Fruit fly (Drosophila melanogaster): ENCODE measurements around the gene CG2278.

The CG2278 gene

dm6 chrX:8125224-8125649 lies 44.8 kb downstream of the CG2278 start:
- no peak for TF ChIP-seq CG8159 (tag; optimal IDR thresholded peaks at IDR 0.05)
- TF ChIP-seq CG13204 (GFP tag; optimal IDR thresholded peaks at IDR 0.05), result no peak
- TF ChIP-seq gl (tag; optimal IDR thresholded peaks at IDR 0.05), result no peak
- 0 out of 2 replicates have a peak, but pooled peaks have one; percentile 15 for TF ChIP-seq rn (GFP tag; IDR thresholded peaks at IDR 0.05)
- TF ChIP-seq CG34367 (tag; optimal IDR thresholded peaks at IDR 0.05), result no peak
- TF ChIP-seq Ets98B (GFP tag; IDR thresholded peaks at IDR 0.05), result 0 out of 2 replicates have a peak, but pooled peaks have one; percentile 13
- no peak for TF ChIP-seq Pif1B (GFP tag; optimal IDR thresholded peaks at IDR 0.05)
- TF ChIP-seq CG15710 (tag; optimal IDR thresholded peaks at IDR 0.05), result no peak
- no peak for TF ChIP-seq CG17806 (tag; optimal IDR thresholded peaks at IDR 0.05)
- TF ChIP-seq Snoo (tag; optimal IDR thresholded peaks at IDR 0.05), result no peak
- no peak for TF ChIP-seq Pif1A (GFP tag; optimal IDR thresholded peaks at IDR 0.05)
- 0 out of 3 replicates have a peak, but pooled peaks have one; percentile 37 for TF ChIP-seq CG4496 (GFP tag; IDR thresholded peaks at IDR 0.05)
- TF ChIP-seq CG14655 (GFP tag; optimal IDR thresholded peaks at IDR 0.05), result peak; percentile 45
- TF ChIP-seq CG9948 (tag; optimal IDR thresholded peaks at IDR 0.05), result no peak
- TF ChIP-seq CG32121 (GFP tag; IDR thresholded peaks at IDR 0.05), result peak; percentile 24; the same call in 1 of the 2 replicates
- no peak for TF ChIP-seq fd96Ca (GFP tag; IDR thresholded peaks at IDR 0.05)
- TF ChIP-seq CG10348 (GFP tag; IDR thresholded peaks at IDR 0.05), result no peak
- TF ChIP-seq D1 (tag; optimal IDR thresholded peaks at IDR 0.05), result no peak
- peak; percentile 8 for TF ChIP-seq CG8301 (tag; optimal IDR thresholded peaks at IDR 0.05)

dm6 chrX:8122834-8123233 lies 47.2 kb downstream of the CG2278 start:
- TF ChIP-seq CG10348 (GFP tag; IDR thresholded peaks at IDR 0.05), result no peak
- no peak for TF ChIP-seq Snoo (tag; optimal IDR thresholded peaks at IDR 0.05)
- no peak for TF ChIP-seq CG13204 (GFP tag; optimal IDR thresholded peaks at IDR 0.05)
- no peak for TF ChIP-seq EcR (GFP tag; optimal IDR thresholded peaks at IDR 0.05)
- peak; percentile 62 for TF ChIP-seq CG32121 (GFP tag; IDR thresholded peaks at IDR 0.05)
- 0 out of 2 replicates have a peak, but pooled peaks have one; percentile 40 for TF ChIP-seq Ets98B (GFP tag; IDR thresholded peaks at IDR 0.05)
- TF ChIP-seq Pif1A (GFP tag; optimal IDR thresholded peaks at IDR 0.05), result peak; percentile 38
- peak; percentile 49 for TF ChIP-seq Pif1B (GFP tag; optimal IDR thresholded peaks at IDR 0.05)
- TF ChIP-seq rn (GFP tag; IDR thresholded peaks at IDR 0.05), result no peak
- TF ChIP-seq CG14655 (GFP tag; optimal IDR thresholded peaks at IDR 0.05), result peak; percentile 66
- peak; percentile 60; the same call in 1 of the 3 replicates for TF ChIP-seq CG4496 (GFP tag; IDR thresholded peaks at IDR 0.05)
- no peak for TF ChIP-seq D1 (tag; optimal IDR thresholded peaks at IDR 0.05)
- peak; percentile 38 for TF ChIP-seq CG9948 (tag; optimal IDR thresholded peaks at IDR 0.05)
- peak; percentile 65 for TF ChIP-seq CG8301 (tag; optimal IDR thresholded peaks at IDR 0.05)
- TF ChIP-seq fd96Ca (GFP tag; IDR thresholded peaks at IDR 0.05), result peak; percentile 57; the same call in 2 of the 3 replicates
- peak; percentile 38 for TF ChIP-seq CG15710 (tag; optimal IDR thresholded peaks at IDR 0.05)
- peak; percentile 21 for TF ChIP-seq CG34367 (tag; optimal IDR thresholded peaks at IDR 0.05)
- peak; percentile 50 for TF ChIP-seq CG8159 (tag; optimal IDR thresholded peaks at IDR 0.05)
- no peak for TF ChIP-seq gl (tag; optimal IDR thresholded peaks at IDR 0.05)
- peak; percentile 33 for TF ChIP-seq CG17806 (tag; optimal IDR thresholded peaks at IDR 0.05)
- peak; percentile 18 for TF ChIP-seq CG12605 (GFP tag; IDR thresholded peaks at IDR 0.05)

- no peak for TF ChIP-seq CG13204 (GFP tag; optimal IDR thresholded peaks at IDR 0.05)
- no peak for TF ChIP-seq CG8159 (tag; optimal IDR thresholded peaks at IDR 0.05)
- no peak for TF ChIP-seq CG15710 (tag; optimal IDR thresholded peaks at IDR 0.05)
- TF ChIP-seq EcR (GFP tag; optimal IDR thresholded peaks at IDR 0.05), result no peak
- TF ChIP-seq CG17806 (tag; optimal IDR thresholded peaks at IDR 0.05), result no peak
- no peak for TF ChIP-seq rn (GFP tag; IDR thresholded peaks at IDR 0.05)
- TF ChIP-seq CG10348 (GFP tag; IDR thresholded peaks at IDR 0.05), result no peak
- no peak for TF ChIP-seq CG32121 (GFP tag; IDR thresholded peaks at IDR 0.05)
- no peak for TF ChIP-seq Pif1B (GFP tag; optimal IDR thresholded peaks at IDR 0.05)
- no peak for TF ChIP-seq CG4496 (GFP tag; IDR thresholded peaks at IDR 0.05)
- TF ChIP-seq fd96Ca (GFP tag; IDR thresholded peaks at IDR 0.05), result no peak
- no peak for TF ChIP-seq CG9948 (tag; optimal IDR thresholded peaks at IDR 0.05)
Observed at dm6 chrX:8120939-8121338, 49.1 kb downstream of the CG2278 start, which contains the start of gene CG2260. Gene CG2260, minus strand, starts transcription at chrX:8121147.

- TF ChIP-seq EcR (GFP tag; optimal IDR thresholded peaks at IDR 0.05) (no peak), CG9948 (tag; optimal IDR thresholded peaks at IDR 0.05) (no peak), CG8159 (tag; optimal IDR thresholded peaks at IDR 0.05) (no peak), Snoo (tag; optimal IDR thresholded peaks at IDR 0.05) (no peak), CG34367 (tag; optimal IDR thresholded peaks at IDR 0.05) (no peak), rn (GFP tag; IDR thresholded peaks at IDR 0.05) (no peak), gl (tag; optimal IDR thresholded peaks at IDR 0.05) (no peak), D1 (tag; optimal IDR thresholded peaks at IDR 0.05) (no peak), CG10348 (GFP tag; IDR thresholded peaks at IDR 0.05) (no peak), fd96Ca (GFP tag; IDR thresholded peaks at IDR 0.05) (no peak), CG15710 (tag; optimal IDR thresholded peaks at IDR 0.05) (no peak), CG13204 (GFP tag; optimal IDR thresholded peaks at IDR 0.05) (no peak), CG12605 (GFP tag; IDR thresholded peaks at IDR 0.05) (no peak), Pif1B (GFP tag; optimal IDR thresholded peaks at IDR 0.05) (no peak), CG17806 (tag; optimal IDR thresholded peaks at IDR 0.05) (no peak), CG32121 (GFP tag; IDR thresholded peaks at IDR 0.05) (no peak), CG4496 (GFP tag; IDR thresholded peaks at IDR 0.05) (no peak), CG14655 (GFP tag; optimal IDR thresholded peaks at IDR 0.05) (no peak), Pif1A (GFP tag; optimal IDR thresholded peaks at IDR 0.05) (no peak), Ets98B (GFP tag; IDR thresholded peaks at IDR 0.05) (no peak)
Observed at dm6 chrX:8116813-8117212, 53.3 kb downstream of the CG2278 start, which contains the start of gene CG1575. Gene CG1575, plus strand, starts transcription at chrX:8117012.

All from whole organism, pupa.